Worm (Caenorhabditis elegans) whole organism, early embryonic: ENCODE data around the gene parg-2.
"Not testable (repeated sequence)": the region's sequence is repeated elsewhere in the genome, so short reads cannot be mapped to it uniquely, and the experiment has no call there.

Source experiments
- B0310.2 ChIP-seq: sonication (generic microtip); optimal IDR thresholded peaks from 2 replicates; lab custom pipeline; 2016; ENCODE audit warnings: mild to moderate bottlenecking, missing genetic modification characterization, missing compliant biosample characterization
- F13C5.2 ChIP-seq: sonication (generic microtip); optimal IDR thresholded peaks from 2 replicates; lab custom pipeline; 2017; ENCODE audit warnings: mild to moderate bottlenecking, missing genetic modification characterization, inconsistent platforms, missing compliant biosample characterization
- aly-1 ChIP-seq: sonication (generic microtip); optimal IDR thresholded peaks from 2 replicates; lab custom pipeline; 2016; ENCODE audit warnings: missing genetic modification characterization, missing compliant biosample characterization
- ama-1 ChIP-seq: fragments of 150-350 bp; optimal IDR thresholded peaks from 2 replicates; lab custom pipeline; 2014
- ceh-13 ChIP-seq: fragments of 200-800 bp; sonication (Bioruptor generic); optimal IDR thresholded peaks from 2 replicates; lab custom pipeline; 2018; ENCODE audit warnings: mild to moderate bottlenecking, missing genetic modification characterization, missing compliant biosample characterization
- ceh-36 ChIP-seq: sonication (generic microtip); optimal IDR thresholded peaks from 2 replicates; lab custom pipeline; 2016; ENCODE audit warnings: missing genetic modification characterization, inconsistent platforms, missing compliant biosample characterization
- ets-7 ChIP-seq: sonication (generic microtip); optimal IDR thresholded peaks from 2 replicates; lab custom pipeline; 2016; ENCODE audit warnings: missing genotype, missing genetic modification characterization, missing compliant biosample characterization
- flt-1 ChIP-seq: fragments of 200-800 bp; sonication (Bioruptor generic); IDR thresholded peaks from 2 replicates; pipeline ENCODE4 v1.3.6; 2022; ENCODE audit warnings: missing genetic modification characterization, missing compliant biosample characterization
- hmbx-1 ChIP-seq: sonication (generic microtip); optimal IDR thresholded peaks from 2 replicates; lab custom pipeline; 2016; ENCODE audit warnings: mild to moderate bottlenecking, missing genetic modification characterization, missing compliant biosample characterization
- hmg-4 ChIP-seq: fragments of 200-800 bp; sonication (Bioruptor generic); optimal IDR thresholded peaks from 2 replicates; lab custom pipeline; 2018; ENCODE audit warnings: mild to moderate bottlenecking, missing genetic modification characterization, missing compliant biosample characterization
- hnd-1 ChIP-seq: sonication (generic microtip); optimal IDR thresholded peaks from 2 replicates; lab custom pipeline; 2016; ENCODE audit warnings: missing genetic modification characterization, missing compliant biosample characterization
- pes-1 ChIP-seq: fragments of 200-800 bp; sonication (Bioruptor generic); IDR thresholded peaks from 2 replicates; pipeline ENCODE4 v1.3.6; 2022; ENCODE audit warnings: missing genetic modification reagents, missing genetic modification characterization, missing compliant biosample characterization
- scrt-1 ChIP-seq: fragments of 200-800 bp; sonication (Bioruptor generic); IDR thresholded peaks from 2 replicates; pipeline ENCODE4 v1.3.6; 2022; ENCODE audit warnings: missing genetic modification characterization, missing compliant biosample characterization
- sea-1 ChIP-seq: fragments of 200-800 bp; sonication (Bioruptor generic); conservative IDR thresholded peaks from 2 replicates; pipeline ENCODE4 v1.3.6; 2022; ENCODE audit warnings: missing genetic modification characterization, missing compliant biosample characterization
- tbx-11 ChIP-seq: fragments of 200-800 bp; sonication (Bioruptor generic); IDR thresholded peaks from 2 replicates; pipeline ENCODE4 v1.3.6; 2022; ENCODE audit warnings: missing genetic modification characterization, missing compliant biosample characterization
- tbx-37 ChIP-seq: fragments of 200-800 bp; sonication (Bioruptor generic); conservative IDR thresholded peaks from 2 replicates; pipeline ENCODE4 v1.3.6; 2022; ENCODE audit warnings: missing genetic modification reagents, missing genetic modification characterization, missing compliant biosample characterization
- tra-4 ChIP-seq: sonication (generic microtip); optimal IDR thresholded peaks from 2 replicates; lab custom pipeline; 2017; ENCODE audit warnings: missing genetic modification characterization, missing compliant biosample characterization

The parg-2 gene

ce11 chrIV:8715032-8715431 is at the start of gene parg-2, which contains the start of gene ipla-5:
parg-2 (minus strand) TSS chrIV:8715132.
ipla-5 (plus strand) TSS chrIV:8715247.
- not testable (repeated sequence) for TF ChIP-seq aly-1 (tag; lab: Kevin White, UChicago); F13C5.2 (tag; lab: Kevin White, UChicago); scrt-1 (GFP tag; lab: Robert Waterston, UW)

DNA sequence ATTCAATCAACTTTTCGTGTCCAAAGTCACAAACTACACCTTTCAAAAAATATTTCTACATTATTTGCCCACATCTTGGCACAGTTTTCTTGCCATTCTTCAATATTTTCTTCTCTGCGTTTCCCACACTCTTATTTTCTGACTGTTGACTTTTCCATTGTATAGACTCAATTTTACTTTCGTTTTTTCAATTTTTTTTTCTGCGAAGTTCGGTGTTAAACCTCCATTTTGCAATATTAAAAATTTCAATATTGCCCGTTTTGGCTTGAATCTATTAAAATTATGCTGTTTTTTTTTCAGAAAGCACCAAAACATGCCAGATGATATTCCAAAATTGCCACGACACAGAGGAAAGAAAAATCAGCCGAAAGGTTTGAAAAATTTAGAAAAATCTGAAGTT is 49.6 kb upstream of the parg-2 start, which contains the start of gene cdc-50.B:
Gene cdc-50.B (plus strand): TSS at position 301 of the 400 bp plus-strand sequence.
- TF ChIP-seq hnd-1: no peak
- no peak for TF ChIP-seq B0310.2 (tag; lab: Kevin White, UChicago)
- TF ChIP-seq F13C5.2 (tag; lab: Kevin White, UChicago): no peak
- TF ChIP-seq scrt-1 (GFP tag; lab: Robert Waterston, UW): no peak
- TF ChIP-seq hmg-4 (GFP tag; lab: Kevin White, UChicago): no peak
- no peak for TF ChIP-seq tra-4
- TF ChIP-seq ama-1 (lab: Kevin White, UChicago): no peak
- no peak for TF ChIP-seq ceh-36
- TF ChIP-seq flt-1 (GFP tag; lab: Robert Waterston, UW): no peak
- no peak for TF ChIP-seq ceh-13 (GFP tag; lab: Kevin White, UChicago)
- no peak for TF ChIP-seq ets-7
- no peak for TF ChIP-seq sea-1
- no peak for TF ChIP-seq tbx-37 (GFP tag; lab: Robert Waterston, UW)
- no peak for TF ChIP-seq tbx-11
- TF ChIP-seq pes-1: no peak
- TF ChIP-seq hmbx-1 (tag; lab: Kevin White, UChicago): no peak
- TF ChIP-seq aly-1 (tag; lab: Kevin White, UChicago): no peak

DNA sequence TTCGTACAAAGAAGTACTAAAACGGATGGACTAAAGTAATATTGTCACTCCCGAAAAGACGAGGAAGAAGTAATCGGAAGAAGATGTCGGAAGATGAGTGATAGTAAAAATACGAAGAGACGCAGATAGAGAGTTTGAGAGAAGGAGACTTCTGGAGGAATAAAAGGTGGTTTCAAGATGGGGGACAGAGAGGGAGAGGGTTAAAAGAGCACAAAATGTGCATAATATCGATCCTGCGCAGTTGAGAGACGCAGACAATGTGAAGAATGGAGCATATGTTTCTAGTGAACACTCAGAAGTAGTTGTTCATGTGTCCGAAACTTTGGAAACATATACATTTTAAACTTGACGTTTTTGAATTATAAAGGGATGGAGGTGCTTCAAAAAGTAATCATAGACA is 47.5 kb upstream of the parg-2 start:
- TF ChIP-seq pes-1: no peak
- peak; percentile 9 for TF ChIP-seq F13C5.2 (tag; lab: Kevin White, UChicago)

- no peak for TF ChIP-seq scrt-1 (GFP tag; lab: Robert Waterston, UW)
- TF ChIP-seq flt-1 (GFP tag; lab: Robert Waterston, UW): no peak
- TF ChIP-seq hmg-4 (GFP tag; lab: Kevin White, UChicago): no peak
- TF ChIP-seq tra-4: no peak
- TF ChIP-seq sea-1: no peak
- TF ChIP-seq hnd-1: no peak
- no peak for TF ChIP-seq B0310.2 (tag; lab: Kevin White, UChicago)
- no peak for TF ChIP-seq hmbx-1 (tag; lab: Kevin White, UChicago)
- no peak for TF ChIP-seq ceh-36
- TF ChIP-seq F13C5.2 (tag; lab: Kevin White, UChicago): no peak
Observed at ce11 chrIV:8761896-8762295, 47.0 kb upstream of the parg-2 start, which contains the start of the genes F20C5.11 and klp-11. F20C5.11 (minus strand) TSS chrIV:8761996. klp-11 (minus strand) TSS chrIV:8762066.

- TF ChIP-seq ceh-13 (GFP tag; lab: Kevin White, UChicago) (no peak), ama-1 (lab: Kevin White, UChicago) (no peak), tbx-37 (GFP tag; lab: Robert Waterston, UW) (no peak), B0310.2 (tag; lab: Kevin White, UChicago) (no peak), ets-7 (no peak), flt-1 (GFP tag; lab: Robert Waterston, UW) (no peak), aly-1 (tag; lab: Kevin White, UChicago) (no peak), scrt-1 (GFP tag; lab: Robert Waterston, UW) (no peak), F13C5.2 (tag; lab: Kevin White, UChicago) (no peak), pes-1 (no peak), tra-4 (no peak), sea-1 (no peak), ceh-36 (no peak), tbx-11 (no peak)
Observed at ce11 chrIV:8758620-8759019, 43.7 kb upstream of the parg-2 start.

- TF ChIP-seq ceh-13 (GFP tag; lab: Kevin White, UChicago) (no peak), hnd-1 (no peak), sea-1 (no peak), scrt-1 (GFP tag; lab: Robert Waterston, UW) (no peak), hmg-4 (GFP tag; lab: Kevin White, UChicago) (no peak)
Observed at ce11 chrIV:8757729-8758128, 42.8 kb upstream of the parg-2 start.

- TF ChIP-seq hmbx-1 (tag; lab: Kevin White, UChicago) (no peak), sea-1 (no peak), scrt-1 (GFP tag; lab: Robert Waterston, UW) (no peak)
Observed at ce11 chrIV:8754727-8755126, 39.8 kb upstream of the parg-2 start, which contains the start of gene elli-1. elli-1 (minus strand) TSS chrIV:8754827.

DNA sequence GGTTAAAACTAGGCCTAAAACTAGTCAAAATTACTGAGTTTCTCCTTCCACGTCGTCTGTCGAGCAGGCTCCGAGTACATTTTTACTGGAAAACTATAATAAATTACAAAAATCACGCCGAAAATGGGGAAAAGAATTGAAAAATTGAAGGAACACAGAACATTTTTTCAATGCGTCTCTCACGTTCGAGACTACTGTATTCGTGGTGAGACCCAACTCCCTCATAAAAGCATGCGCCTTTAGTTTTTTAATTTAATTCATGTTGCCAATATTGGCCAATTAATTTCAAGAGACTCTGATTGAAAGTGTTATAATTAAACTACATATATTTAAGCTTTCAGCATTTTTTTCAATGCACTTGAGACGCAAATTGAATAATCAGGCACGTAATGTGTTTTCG is 39.2 kb upstream of the parg-2 start:
- TF ChIP-seq hnd-1: no peak
- no peak for TF ChIP-seq ama-1 (lab: Kevin White, UChicago)
- no peak for TF ChIP-seq flt-1 (GFP tag; lab: Robert Waterston, UW)
- no peak for TF ChIP-seq tbx-11
- TF ChIP-seq B0310.2 (tag; lab: Kevin White, UChicago): no peak

DNA sequence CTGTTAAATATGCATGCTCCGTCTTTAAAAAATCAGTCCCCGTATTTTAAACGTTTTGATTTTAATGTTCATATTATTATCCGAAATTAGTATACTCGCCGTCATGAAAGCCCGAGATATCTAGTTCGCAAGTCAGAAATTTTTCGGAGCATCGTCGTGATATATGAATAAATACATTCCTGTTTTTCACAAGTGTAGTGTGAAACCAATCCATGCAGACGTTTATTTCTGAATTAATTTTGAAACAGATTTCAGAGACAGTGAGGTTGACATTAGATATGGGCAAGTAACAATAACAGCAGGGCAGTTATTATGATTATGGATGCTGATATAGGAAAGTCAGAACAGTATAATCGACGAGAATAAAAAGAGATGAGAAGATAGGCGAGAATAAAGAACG is 37.6 kb upstream of the parg-2 start:
- no peak for TF ChIP-seq flt-1 (GFP tag; lab: Robert Waterston, UW)
